Worm (Caenorhabditis elegans): ENCODE data around the gene ZK185.5.

The ZK185.5 gene

ce11 chrIV:4536247-4536646, 9.5 kb downstream of the ZK185.5 start, which contains the start of gene ZK185.2:
TSS of gene ZK185.2 (plus strand) at chrIV:4536547.
- TF ChIP-seq ceh-100 (GFP tag; IDR thresholded peaks at IDR 0.05): no peak
- no peak for TF ChIP-seq ztf-25 (GFP tag; IDR thresholded peaks at IDR 0.05)
- TF ChIP-seq chd-7 (tag; optimal IDR thresholded peaks at IDR 0.05): no peak
- no peak for TF ChIP-seq nfya-1 (tag; optimal IDR thresholded peaks at IDR 0.05; ENCODE audit: borderline replicate concordance, insufficient read depth)
- no peak for TF ChIP-seq efl-1 (GFP tag; optimal IDR thresholded peaks at IDR 0.05)
- no peak for TF ChIP-seq cebp-2 (GFP tag; IDR thresholded peaks at IDR 0.05)
- no peak for TF ChIP-seq F37B4.10 (GFP tag; IDR thresholded peaks at IDR 0.05)
- TF ChIP-seq dox-1 (GFP tag; IDR thresholded peaks at IDR 0.05): no peak
- no peak for TF ChIP-seq T26A5.8 (tag; optimal IDR thresholded peaks at IDR 0.05)
- no peak for TF ChIP-seq Y95B8A.8 (GFP tag; IDR thresholded peaks at IDR 0.05)
- no peak for TF ChIP-seq madf-6 (GFP tag; IDR thresholded peaks at IDR 0.05)
- TF ChIP-seq tlf-1 (GFP tag; optimal IDR thresholded peaks at IDR 0.05): no peak
- no peak for TF ChIP-seq somi-1 (GFP tag; optimal IDR thresholded peaks at IDR 0.05)
- TF ChIP-seq him-1 (tag; optimal IDR thresholded peaks at IDR 0.05): no peak
- TF ChIP-seq K12H6.12 (tag; optimal IDR thresholded peaks at IDR 0.05): no peak
- no peak for TF ChIP-seq aptf-3 (GFP tag; IDR thresholded peaks at IDR 0.05)

ce11 chrIV:4533025-4533424, 12.7 kb downstream of the ZK185.5 start, which contains the start of gene ZK185.4:
TSS of gene ZK185.4 (minus strand) at chrIV:4533125.
- TF ChIP-seq rcor-1 (GFP tag; IDR thresholded peaks at IDR 0.05) (no peak), B0019.2 (GFP tag; conservative IDR thresholded peaks at IDR 0.05) (no peak), lsl-1 (GFP tag; optimal IDR thresholded peaks at IDR 0.05) (no peak), tbp1 (GFP tag; optimal IDR thresholded peaks at IDR 0.05) (no peak), hmg-1.2 (GFP tag; IDR thresholded peaks at IDR 0.05) (no peak), nhr-27 (tag; optimal IDR thresholded peaks at IDR 0.05) (no peak), snpc-1.3 (tag; optimal IDR thresholded peaks at IDR 0.05; ENCODE audit: insufficient read depth) (no peak), F57A8.1 (GFP tag; optimal IDR thresholded peaks at IDR 0.05) (no peak), pha-4 (tag; optimal IDR thresholded peaks at IDR 0.05) (no peak), snpc-1.1 (tag; optimal IDR thresholded peaks at IDR 0.05; ENCODE audit: insufficient read depth) (no peak), rpc-1 (optimal IDR thresholded peaks at IDR 0.05) (no peak), rpc-1 (tag; optimal IDR thresholded peaks at IDR 0.05) (no peak), atf-7 (tag; optimal IDR thresholded peaks at IDR 0.05) (no peak), ceh-79 (tag; optimal IDR thresholded peaks at IDR 0.05) (no peak), unc-62 (GFP tag; optimal IDR thresholded peaks at IDR 0.05) (no peak), F37B4.10 (GFP tag; IDR thresholded peaks at IDR 0.05) (no peak), Y53G8AR.9 (GFP tag; conservative IDR thresholded peaks at IDR 0.05) (no peak), T26A5.8 (tag; optimal IDR thresholded peaks at IDR 0.05) (no peak), B0261.1 (tag; optimal IDR thresholded peaks at IDR 0.05) (no peak), nhr-120 (GFP tag; IDR thresholded peaks at IDR 0.05) (no peak), aptf-3 (GFP tag; IDR thresholded peaks at IDR 0.05) (no peak)

- TF ChIP-seq dox-1 (GFP tag; IDR thresholded peaks at IDR 0.05) (0 out of 2 replicates have a peak, but pooled peaks have one; percentile 14), lin-26 (GFP tag; IDR thresholded peaks at IDR 0.05) (no peak), nhr-80 (tag; optimal IDR thresholded peaks at IDR 0.05) (peak; percentile 72)
These were observed 15.5 kb downstream of the ZK185.5 start, which contains the start of gene ZK185.3 for ce11 chrIV:4530170-4530569. TSS of gene ZK185.3 (minus strand) at chrIV:4530432.

- no peak for TF ChIP-seq unc-62 (GFP tag; optimal IDR thresholded peaks at IDR 0.05)
- TF ChIP-seq zfh-2 (GFP tag; conservative IDR thresholded peaks at IDR 0.05): no peak
- no peak for TF ChIP-seq atf-7 (tag; optimal IDR thresholded peaks at IDR 0.05)
- TF ChIP-seq C06A6.2 (GFP tag; conservative IDR thresholded peaks at IDR 0.05): no peak
- no peak for TF ChIP-seq ceh-91 (GFP tag; IDR thresholded peaks at IDR 0.05)
- TF ChIP-seq zim-3 (tag; optimal IDR thresholded peaks at IDR 0.05): no peak
- no peak for TF ChIP-seq ekl-4 (GFP tag; IDR thresholded peaks at IDR 0.05)
- TF ChIP-seq F57A8.1 (GFP tag; optimal IDR thresholded peaks at IDR 0.05): no peak
- no peak for TF ChIP-seq lin-26 (GFP tag; IDR thresholded peaks at IDR 0.05)
- no peak for TF ChIP-seq ZK185.1 (tag; optimal IDR thresholded peaks at IDR 0.05; ENCODE audit: poor library complexity, severe bottlenecking)
- TF ChIP-seq pbrm-1 (GFP tag; IDR thresholded peaks at IDR 0.05): no peak
- no peak for TF ChIP-seq nhr-179 (tag; optimal IDR thresholded peaks at IDR 0.05)
- no peak for TF ChIP-seq ztf-26 (tag; optimal IDR thresholded peaks at IDR 0.05)
- TF ChIP-seq ceh-27 (GFP tag; optimal IDR thresholded peaks at IDR 0.05): no peak
These were observed 19.0 kb downstream of the ZK185.5 start for ce11 chrIV:4526724-4527123.

Measured in whole organism, young adult.